Worm (Caenorhabditis elegans) whole organism, young adult: Measurements from ENCODE around the gene sri-48.
"Not testable (repeated sequence)": the region's sequence is repeated elsewhere in the genome, so short reads cannot be mapped to it uniquely, and the experiment has no call there.

Experiments used
- B0261.1 ChIP-seq: sonication (generic microtip); optimal IDR thresholded peaks from 2 replicates; lab custom pipeline; 2016; ENCODE audit warnings: mild to moderate bottlenecking, missing genetic modification characterization, moderate library complexity, missing compliant biosample characterization
- C17E4.6 ChIP-seq: fragments of 200-800 bp; sonication (Bioruptor generic); IDR thresholded peaks from 2 replicates; pipeline ENCODE4 v1.3.6; 2022; ENCODE audit warnings: missing genetic modification reagents, missing genetic modification characterization, missing compliant biosample characterization
- D2030.7 ChIP-seq: fragments of 200-800 bp; sonication (Bioruptor generic); IDR thresholded peaks from 2 replicates; pipeline ENCODE4 v1.3.6; 2022; ENCODE audit warnings: missing genetic modification reagents, missing genetic modification characterization, missing compliant biosample characterization
- F22D6.2 ChIP-seq: sonication (generic microtip); optimal IDR thresholded peaks from 2 replicates; lab custom pipeline; 2016; ENCODE audit warnings: mild to moderate bottlenecking, missing genetic modification characterization, missing compliant biosample characterization
- F33H1.4 ChIP-seq: fragments of 200-800 bp; sonication (Bioruptor generic); IDR thresholded peaks from 2 replicates; pipeline ENCODE4 v1.3.6; 2022; ENCODE audit warnings: missing genetic modification reagents, missing genetic modification characterization, missing compliant biosample characterization
- F39B2.1 ChIP-seq: fragments of 200-800 bp; sonication (Bioruptor generic); IDR thresholded peaks from 2 replicates; pipeline ENCODE4 v1.3.6; 2022; ENCODE audit warnings: missing genetic modification reagents, missing genetic modification characterization, missing compliant biosample characterization
- F52B5.7 ChIP-seq: sonication (generic microtip); optimal IDR thresholded peaks from 2 replicates; lab custom pipeline; 2016; ENCODE audit warnings: mild to moderate bottlenecking, missing genetic modification characterization, missing compliant biosample characterization
- F57C9.4 ChIP-seq: sonication (generic microtip); optimal IDR thresholded peaks from 2 replicates; lab custom pipeline; 2017; ENCODE audit warnings: mild to moderate bottlenecking, missing genetic modification characterization, missing compliant biosample characterization
- T07F8.4 ChIP-seq: sonication (generic microtip); optimal IDR thresholded peaks from 2 replicates; lab custom pipeline; 2016; ENCODE audit warnings: mild to moderate bottlenecking, missing genetic modification characterization, moderate library complexity, missing compliant biosample characterization
- T26A5.8 ChIP-seq: sonication (generic microtip); optimal IDR thresholded peaks from 2 replicates; lab custom pipeline; 2016; ENCODE audit warnings: missing genetic modification characterization, missing compliant biosample characterization
- akir-1 ChIP-seq: fragments of 200-800 bp; sonication (Bioruptor generic); optimal IDR thresholded peaks from 2 replicates; lab custom pipeline; 2018; ENCODE audit warnings: mild to moderate bottlenecking, missing genetic modification characterization, moderate library complexity, missing compliant biosample characterization
- aptf-2 ChIP-seq: fragments of 200-800 bp; sonication (Bioruptor generic); conservative IDR thresholded peaks from 2 replicates; pipeline ENCODE4 v1.3.6; 2022; ENCODE audit warnings: missing genetic modification reagents, missing genetic modification characterization, missing compliant biosample characterization
- attf-3 ChIP-seq: fragments of 200-800 bp; sonication (Bioruptor generic); conservative IDR thresholded peaks from 2 replicates; pipeline ENCODE4 v1.3.6; 2022; ENCODE audit warnings: missing genetic modification reagents, missing genetic modification characterization, missing compliant biosample characterization
- attf-6 ChIP-seq: fragments of 200-800 bp; sonication (Bioruptor generic); IDR thresholded peaks from 2 replicates; pipeline ENCODE4 v1.3.6; 2022; ENCODE audit warnings: missing genetic modification reagents, missing genetic modification characterization, missing compliant biosample characterization
- bed-2 ChIP-seq: fragments of 200-800 bp; sonication (Bioruptor generic); IDR thresholded peaks from 2 replicates; pipeline ENCODE4 v1.3.6; 2022; ENCODE audit warnings: missing genetic modification reagents, missing genetic modification characterization, missing compliant biosample characterization
- ceh-100 ChIP-seq: fragments of 200-800 bp; sonication (Bioruptor generic); IDR thresholded peaks from 2 replicates; pipeline ENCODE4 v1.3.6; 2022; ENCODE audit warnings: missing genetic modification reagents, missing genetic modification characterization, missing compliant biosample characterization
- ceh-40 ChIP-seq: fragments of 200-800 bp; sonication (Bioruptor generic); IDR thresholded peaks from 2 replicates; pipeline ENCODE4 v1.3.6; 2022; ENCODE audit warnings: missing genetic modification characterization, missing compliant biosample characterization
- ceh-58 ChIP-seq: fragments of 200-800 bp; sonication (Bioruptor generic); IDR thresholded peaks from 2 replicates; pipeline ENCODE4 v1.3.6; 2022; ENCODE audit warnings: missing genetic modification characterization, missing compliant biosample characterization
- ceh-79 ChIP-seq: sonication (generic microtip); optimal IDR thresholded peaks from 2 replicates; lab custom pipeline; 2017; ENCODE audit warnings: mild to moderate bottlenecking, missing genetic modification characterization, missing compliant biosample characterization
- chd-7 ChIP-seq: sonication (generic microtip); optimal IDR thresholded peaks from 2 replicates; lab custom pipeline; 2016; ENCODE audit warnings: mild to moderate bottlenecking, missing genetic modification characterization, moderate library complexity, missing compliant biosample characterization
- dpff-1 ChIP-seq: sonication (generic microtip); optimal IDR thresholded peaks from 2 replicates; lab custom pipeline; 2017; ENCODE audit warnings: mild to moderate bottlenecking, missing genetic modification characterization, missing compliant biosample characterization
- efl-1 ChIP-seq: fragments of 150-350 bp; optimal IDR thresholded peaks from 2 replicates; lab custom pipeline; 2014; ENCODE audit warnings: missing biosample characterization, missing genetic modification reagents, missing genetic modification characterization
- him-1 ChIP-seq: sonication (generic microtip); optimal IDR thresholded peaks from 2 replicates; lab custom pipeline; 2016; ENCODE audit warnings: missing genotype, missing genetic modification reagents, missing genetic modification characterization, missing compliant biosample characterization
- hmg-1.2 ChIP-seq: fragments of 200-800 bp; sonication (Bioruptor generic); IDR thresholded peaks from 2 replicates; pipeline ENCODE4 v1.3.6; 2022; ENCODE audit warnings: missing genetic modification reagents, missing genetic modification characterization, missing compliant biosample characterization
- hsf-1 ChIP-seq: fragments of 200-800 bp; sonication (Bioruptor generic); IDR thresholded peaks from 2 replicates; pipeline ENCODE4 v1.3.6; 2022; ENCODE audit warnings: missing genetic modification reagents, missing genetic modification characterization, missing compliant biosample characterization
- lag-1 ChIP-seq: fragments of 200-800 bp; sonication (Bioruptor generic); IDR thresholded peaks from 2 replicates; pipeline ENCODE4 v1.3.6; 2022; ENCODE audit warnings: missing genetic modification reagents, missing genetic modification characterization, missing compliant biosample characterization
- lin-35 ChIP-seq, 3 experiments: fragments of 150-350 bp in 2 of 3; sonication (generic microtip) in 1 of 3; optimal IDR thresholded peaks; 2 replicates each; lab custom pipeline; 2014 to 2018; ENCODE audit warnings: missing biosample characterization in 3 of 3, missing genetic modification characterization in 3 of 3, missing genetic modification reagents in 3 of 3
- lsy-27 ChIP-seq: sonication (generic microtip); optimal IDR thresholded peaks from 2 replicates; lab custom pipeline; 2017; ENCODE audit warnings: missing genetic modification characterization, mild to moderate bottlenecking, missing compliant biosample characterization, antibody characterized with exemption, missing genotype, borderline replicate concordance; ENCODE audit not compliant: insufficient read depth
- madf-8 ChIP-seq: fragments of 200-800 bp; sonication (Bioruptor generic); conservative IDR thresholded peaks from 2 replicates; pipeline ENCODE4 v1.3.6; 2022; ENCODE audit warnings: missing genetic modification reagents, missing genetic modification characterization, missing compliant biosample characterization
- nfya-1 ChIP-seq: sonication (generic microtip); optimal IDR thresholded peaks from 2 replicates; lab custom pipeline; 2017; ENCODE audit warnings: antibody characterized with exemption, missing compliant biosample characterization, missing genetic modification characterization, borderline replicate concordance; ENCODE audit not compliant: insufficient read depth
- nfyb-1 ChIP-seq: fragments of 200-800 bp; sonication (Bioruptor generic); IDR thresholded peaks from 2 replicates; pipeline ENCODE4 v1.3.6; 2022; ENCODE audit warnings: missing genetic modification reagents, missing genetic modification characterization, missing compliant biosample characterization
- nhr-120 ChIP-seq: fragments of 200-800 bp; sonication (Bioruptor generic); IDR thresholded peaks from 2 replicates; pipeline ENCODE4 v1.3.6; 2022; ENCODE audit warnings: missing genetic modification characterization, missing compliant biosample characterization
- nhr-80 ChIP-seq: sonication (generic microtip); optimal IDR thresholded peaks from 2 replicates; lab custom pipeline; 2016; ENCODE audit warnings: missing genetic modification characterization, missing compliant biosample characterization
- nhr-90 ChIP-seq: sonication (generic microtip); optimal IDR thresholded peaks from 2 replicates; lab custom pipeline; 2016; ENCODE audit warnings: missing genotype, mild to moderate bottlenecking, missing genetic modification characterization, missing compliant biosample characterization
- repo-1 ChIP-seq: sonication (generic microtip); optimal IDR thresholded peaks from 2 replicates; lab custom pipeline; 2017; ENCODE audit warnings: mild to moderate bottlenecking, missing genetic modification characterization, missing compliant biosample characterization
- rpc-1 ChIP-seq, 2 experiments: fragments of 150-350 bp in 1 of 2; sonication (generic microtip) in 1 of 2; optimal IDR thresholded peaks; 2 replicates each; lab custom pipeline; 2014 to 2018; ENCODE audit warnings: missing biosample characterization in 1 of 2, missing genetic modification characterization in 1 of 2, missing genetic modification reagents in 1 of 2, missing genotype in 1 of 2
- snpc-1.3 ChIP-seq: sonication (generic microtip); optimal IDR thresholded peaks from 2 replicates; lab custom pipeline; 2017; ENCODE audit warnings: missing genetic modification characterization, mild to moderate bottlenecking, missing compliant biosample characterization, antibody characterized with exemption, moderate library complexity, missing genotype, missing genetic modification reagents; ENCODE audit not compliant: insufficient read depth
- snpc-3.4 ChIP-seq: sonication (generic microtip); optimal IDR thresholded peaks from 2 replicates; lab custom pipeline; 2017; ENCODE audit warnings: missing genetic modification characterization, mild to moderate bottlenecking, missing compliant biosample characterization, antibody characterized with exemption, moderate library complexity, missing genotype, missing genetic modification reagents
- tbp1 ChIP-seq: fragments of 200-800 bp; sonication (Bioruptor generic); optimal IDR thresholded peaks from 2 replicates; lab custom pipeline; 2018; ENCODE audit warnings: mild to moderate bottlenecking, missing genetic modification characterization, missing compliant biosample characterization
- zim-3 ChIP-seq: sonication (generic microtip); optimal IDR thresholded peaks from 2 replicates; lab custom pipeline; 2017; ENCODE audit warnings: mild to moderate bottlenecking, missing genetic modification characterization, moderate library complexity, missing compliant biosample characterization
- ztf-18 ChIP-seq: sonication (generic microtip); optimal IDR thresholded peaks from 2 replicates; lab custom pipeline; 2016; ENCODE audit warnings: missing genotype, mild to moderate bottlenecking, missing genetic modification characterization, missing compliant biosample characterization

The sri-48 gene

DNA sequence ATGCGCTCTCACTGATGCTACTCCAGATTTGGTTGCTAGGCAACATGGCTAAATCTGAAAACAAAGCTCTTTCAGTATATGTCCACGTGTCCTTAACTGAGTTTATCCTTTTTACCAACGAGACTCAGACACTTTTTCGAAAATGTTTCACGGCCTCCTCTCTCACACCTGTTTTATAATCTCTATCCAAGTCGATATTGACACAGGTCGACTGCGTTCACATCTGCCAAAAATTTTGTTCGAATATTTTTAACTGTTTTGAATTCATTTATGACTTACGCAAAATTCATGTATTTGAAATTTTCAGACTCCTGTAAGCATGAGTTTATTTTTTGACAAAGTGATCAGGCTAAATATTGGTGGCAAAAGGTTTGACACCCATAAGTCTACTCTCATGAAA is 14.6 kb upstream of the sri-48 start, which contains the start of gene ZC239.3:
TSS of gene ZC239.3 (plus strand) at position 301 of the 400 bp plus-strand sequence.
- TF ChIP-seq T26A5.8 (tag; lab: Kevin White, UChicago); ceh-100; tbp1: not testable (repeated sequence)

DNA sequence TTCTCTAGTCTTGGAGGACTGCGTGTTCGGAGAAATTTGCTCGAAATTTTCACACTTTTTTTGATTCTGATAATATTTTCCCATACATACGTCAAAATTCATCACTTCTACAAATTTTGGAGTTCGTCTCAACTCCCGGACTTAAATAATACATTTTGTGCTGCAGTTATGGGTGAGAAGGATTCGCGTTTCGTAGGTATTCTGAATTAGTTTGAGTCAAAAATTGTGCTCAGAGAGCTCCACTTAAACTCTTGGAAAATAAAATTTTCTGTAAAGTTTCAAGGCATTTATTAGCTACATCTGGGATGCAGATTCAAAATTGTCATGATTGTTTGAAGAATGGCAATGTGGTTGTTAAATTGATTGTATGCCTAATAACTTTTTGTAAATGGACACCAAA is 12.8 kb upstream of the sri-48 start, which contains the start of gene ZC239.4:
TSS of gene ZC239.4 (plus strand) at position 301 of the 400 bp plus-strand sequence.
- no peak for TF ChIP-seq chd-7
- TF ChIP-seq rpc-1 (optimal IDR thresholded peaks at IDR 0.05; lab: Kevin White, UChicago), result no peak
- no peak for TF ChIP-seq rpc-1 (tag; optimal IDR thresholded peaks at IDR 0.05; lab: Kevin White, UChicago)
- TF ChIP-seq tbp1, result no peak
- TF ChIP-seq ceh-40 (GFP tag; lab: Robert Waterston, UW), result no peak
- no peak for TF ChIP-seq akir-1 (GFP tag; lab: Kevin White, UChicago)
- TF ChIP-seq madf-8 (GFP tag; lab: Robert Waterston, UW), result no peak
- no peak for TF ChIP-seq nhr-80 (tag; lab: Kevin White, UChicago)
- no peak for TF ChIP-seq C17E4.6
- TF ChIP-seq ceh-79 (tag; lab: Kevin White, UChicago), result no peak

DNA sequence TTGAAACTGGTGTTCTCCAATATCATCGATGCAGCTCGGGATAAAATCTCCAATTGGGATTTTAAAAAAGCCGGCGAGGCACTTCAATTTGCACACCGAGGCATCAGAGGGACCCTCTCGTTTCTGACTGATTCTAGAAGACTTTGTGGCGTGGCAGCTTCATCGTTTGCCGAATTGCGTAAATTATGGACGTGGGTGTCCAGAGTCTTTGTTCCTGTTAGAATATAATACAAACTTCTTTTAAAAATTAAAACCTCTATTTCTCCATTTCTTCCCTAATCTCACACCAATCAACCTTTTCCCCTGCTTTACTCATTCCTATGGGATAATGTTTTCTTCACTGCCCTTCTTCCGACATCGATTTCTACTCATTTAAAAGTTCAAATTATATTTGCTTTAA is 9.2 kb upstream of the sri-48 start, which contains the start of gene ZC239.5:
TSS of gene ZC239.5 (plus strand) at position 301 of the 400 bp plus-strand sequence.
- no peak for TF ChIP-seq nhr-120 (GFP tag; lab: Robert Waterston, UW)
- TF ChIP-seq aptf-2 (GFP tag; lab: Robert Waterston, UW), result no peak
- no peak for TF ChIP-seq snpc-1.3 (tag; lab: Kevin White, UChicago)
- no peak for TF ChIP-seq nfyb-1 (GFP tag; lab: Robert Waterston, UW)
- no peak for TF ChIP-seq lin-35 (GFP tag; optimal IDR thresholded peaks at IDR 0.05; lab: Kevin White, UChicago)
- TF ChIP-seq zim-3, result no peak
- TF ChIP-seq F39B2.1 (GFP tag; lab: Robert Waterston, UW), result no peak
- no peak for TF ChIP-seq nhr-90
- TF ChIP-seq lsy-27 (tag; lab: Kevin White, UChicago), result no peak

DNA sequence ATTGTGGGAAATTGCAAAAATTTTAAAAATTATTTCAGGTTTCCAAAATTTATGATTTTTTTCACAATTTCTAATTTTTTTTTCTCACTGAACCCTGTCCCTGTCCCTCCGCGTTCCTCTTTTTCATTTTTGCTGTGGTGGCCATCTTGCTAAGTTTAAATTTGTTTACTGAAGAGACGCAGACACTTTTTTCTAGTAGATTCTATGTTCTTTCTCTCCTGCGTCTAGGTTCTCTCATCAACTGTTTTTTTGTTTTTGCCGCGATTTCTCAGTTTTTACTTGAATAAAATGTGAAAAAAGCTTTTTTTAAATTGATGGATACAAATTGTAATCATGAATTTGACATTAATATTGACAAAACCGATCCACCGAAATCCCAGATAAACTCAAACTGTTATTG is 8.1 kb upstream of the sri-48 start, which contains the start of gene ZC239.6:
TSS of gene ZC239.6 (plus strand) at position 381 of the 400 bp plus-strand sequence.
- TF ChIP-seq hmg-1.2 (GFP tag; lab: Robert Waterston, UW) (peak; percentile 46; the same call in 1 of the 2 replicates), attf-3 (GFP tag; lab: Robert Waterston, UW) (no peak), hsf-1 (GFP tag; lab: Robert Waterston, UW) (peak; percentile 53; the same call in 1 of the 2 replicates)
- TF ChIP-seq, all 124 proteins: peak for 2

DNA sequence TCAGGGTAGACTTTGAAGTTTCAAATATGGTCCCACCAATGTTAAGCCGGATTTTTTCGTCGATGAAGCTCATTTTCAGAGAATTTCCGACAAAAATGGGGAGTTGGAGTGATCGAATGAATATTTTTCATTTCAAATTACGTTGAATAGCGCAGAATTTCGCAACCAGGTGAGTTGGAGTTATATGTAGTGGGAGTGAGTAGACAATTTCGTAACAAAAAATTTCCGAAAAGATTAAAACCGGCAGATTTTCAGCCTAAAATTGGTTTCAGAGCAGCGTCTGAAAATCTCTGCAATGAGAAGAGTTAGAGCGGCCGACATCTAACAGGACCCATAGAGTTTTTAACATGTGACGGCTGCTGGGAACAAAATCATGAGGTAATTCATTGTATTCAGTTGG is 7.5 kb upstream of the sri-48 start, which contains the start of gene sdz-35:
TSS of gene sdz-35 (minus strand) at position 101 of the 400 bp plus-strand sequence.
- TF ChIP-seq repo-1 (no peak), lag-1 (no peak), nfya-1 (tag; lab: Kevin White, UChicago) (no peak), attf-6 (no peak), ceh-58 (GFP tag; lab: Robert Waterston, UW) (no peak), efl-1 (no peak), snpc-3.4 (tag; lab: Kevin White, UChicago) (no peak), him-1 (tag; lab: Kevin White, UChicago) (no peak), nfyb-1 (GFP tag; lab: Robert Waterston, UW) (no peak), T07F8.4 (no peak), F33H1.4 (GFP tag; lab: Robert Waterston, UW) (no peak), B0261.1 (no peak), bed-2 (GFP tag; lab: Robert Waterston, UW) (no peak), hmg-1.2 (GFP tag; lab: Robert Waterston, UW) (no peak), F52B5.7 (tag; lab: Kevin White, UChicago) (no peak), dpff-1 (tag; lab: Kevin White, UChicago) (no peak), F57C9.4 (tag; lab: Kevin White, UChicago) (no peak), ztf-18 (tag; lab: Kevin White, UChicago) (no peak), F22D6.2 (no peak), D2030.7 (GFP tag; lab: Robert Waterston, UW) (no peak)
- TF ChIP-seq, all 124 proteins: peak for 0
